Worm (Caenorhabditis elegans): ENCODE measurements around the gene R08A2.9.

ce11 chrV:14688097-14688912 is 19.8 kb upstream of the R08A2.9 start, which contains the start of gene C47E8.11:
- TF ChIP-seq pha-4 (tag; optimal IDR thresholded peaks at IDR 0.05), result no peak
- TF ChIP-seq nhr-27 (tag; optimal IDR thresholded peaks at IDR 0.05), result no peak
- TF ChIP-seq F57A8.1 (GFP tag; optimal IDR thresholded peaks at IDR 0.05), result no peak
- TF ChIP-seq unc-62 (GFP tag; optimal IDR thresholded peaks at IDR 0.05), result no peak
- no peak for TF ChIP-seq egrh-3 (GFP tag; IDR thresholded peaks at IDR 0.05)
- TF ChIP-seq F49E8.2 (tag; optimal IDR thresholded peaks at IDR 0.05; ENCODE audit: insufficient read depth), result peak; percentile 94
- peak; percentile 92 for TF ChIP-seq ama-1 (optimal IDR thresholded peaks at IDR 0.05)
- TF ChIP-seq ama-1 (GFP tag; optimal IDR thresholded peaks at IDR 0.05), result peak; percentile 57 to 77
- no peak for TF ChIP-seq K11D2.4 (GFP tag; IDR thresholded peaks at IDR 0.05)
- no peak for TF ChIP-seq T26A5.8 (tag; optimal IDR thresholded peaks at IDR 0.05)
- 0 out of 2 replicates have a peak, but pooled peaks have one; percentile 40 for TF ChIP-seq cebp-2 (GFP tag; IDR thresholded peaks at IDR 0.05)
- TF ChIP-seq attf-3 (GFP tag; conservative IDR thresholded peaks at IDR 0.05), result no peak
- peak; percentile 3 for TF ChIP-seq snpc-4 (GFP tag; optimal IDR thresholded peaks at IDR 0.05)
- peak in 2 of 4 experiments; percentile 39 to 74 for TF ChIP-seq snpc-4 (tag; optimal IDR thresholded peaks at IDR 0.05)
